Worm (Caenorhabditis elegans): ENCODE measurements around the gene ins-13.

The ins-13 gene

ce11 chrII:5589690-5590089 lies 45.0 kb upstream of the ins-13 start, which contains the start of gene C17G10.13:
C17G10.13 (minus strand) TSS chrII:5589790.
- no peak for TF ChIP-seq zip-5 (tag; optimal IDR thresholded peaks at IDR 0.05)
- no peak for TF ChIP-seq ceh-9 (tag; optimal IDR thresholded peaks at IDR 0.05)
- TF ChIP-seq pha-2 (tag; optimal IDR thresholded peaks at IDR 0.05) = no peak
- TF ChIP-seq ahr-1 (tag; optimal IDR thresholded peaks at IDR 0.05) = no peak
- no peak for TF ChIP-seq npax-4 (tag; optimal IDR thresholded peaks at IDR 0.05)
- TF ChIP-seq che-1 (tag; optimal IDR thresholded peaks at IDR 0.05) = no peak
- TF ChIP-seq madf-2 (tag; optimal IDR thresholded peaks at IDR 0.05) = no peak
- TF ChIP-seq tbx-2 (tag; optimal IDR thresholded peaks at IDR 0.05) = no peak
- no peak for TF ChIP-seq mec-3 (tag; optimal IDR thresholded peaks at IDR 0.05; ENCODE audit: borderline replicate concordance)
- no peak for TF ChIP-seq gmeb-2 (tag; optimal IDR thresholded peaks at IDR 0.05)

ce11 chrII:5587794-5588193 lies 43.1 kb upstream of the ins-13 start:
- TF ChIP-seq unc-55 (GFP tag; optimal IDR thresholded peaks at IDR 0.05) = no peak
- TF ChIP-seq sox-2 (GFP tag; IDR thresholded peaks at IDR 0.05) = no peak

- peak; percentile 98 for TF ChIP-seq elt-2 (tag; optimal IDR thresholded peaks at IDR 0.05)
- no peak for TF ChIP-seq lim-6 (tag; optimal IDR thresholded peaks at IDR 0.05)
These were observed 41.1 kb upstream of the ins-13 start, which contains the start of gene lys-8 for ce11 chrII:5585788-5586187. lys-8 (plus strand) TSS chrII:5586178.

- no peak for TF ChIP-seq ceh-18 (tag; optimal IDR thresholded peaks at IDR 0.05)
- no peak for TF ChIP-seq elt-2 (tag; optimal IDR thresholded peaks at IDR 0.05)
- no peak for TF ChIP-seq pqm-1 (tag; optimal IDR thresholded peaks at IDR 0.05)
- TF ChIP-seq sdc-2 (tag; optimal IDR thresholded peaks at IDR 0.05) = no peak
- no peak for TF ChIP-seq unc-3 (GFP tag; conservative IDR thresholded peaks at IDR 0.05)
- no peak for TF ChIP-seq unc-3 (tag; optimal IDR thresholded peaks at IDR 0.05)
- TF ChIP-seq ceh-31 (tag; optimal IDR thresholded peaks at IDR 0.05) = no peak
- no peak for TF ChIP-seq npax-4 (tag; optimal IDR thresholded peaks at IDR 0.05)
- no peak for TF ChIP-seq gmeb-2 (tag; optimal IDR thresholded peaks at IDR 0.05)
These were observed 37.6 kb upstream of the ins-13 start, which contains the start of gene T25E4.2 for ce11 chrII:5582309-5582708. T25E4.2 (minus strand) TSS chrII:5582409.

- no peak for TF ChIP-seq ets-4 (tag; optimal IDR thresholded peaks at IDR 0.05)
- no peak for TF ChIP-seq syd-9 (tag; optimal IDR thresholded peaks at IDR 0.05)
- TF ChIP-seq pag-3 (tag; optimal IDR thresholded peaks at IDR 0.05; ENCODE audit: borderline replicate concordance) = no peak
- TF ChIP-seq che-1 (tag; optimal IDR thresholded peaks at IDR 0.05) = no peak
- TF ChIP-seq rnt-1 (tag; optimal IDR thresholded peaks at IDR 0.05) = no peak
- no peak for TF ChIP-seq F13H6.1 (tag; optimal IDR thresholded peaks at IDR 0.05)
- no peak for TF ChIP-seq zip-5 (tag; optimal IDR thresholded peaks at IDR 0.05)
- no peak for TF ChIP-seq pqm-1 (tag; optimal IDR thresholded peaks at IDR 0.05)
- no peak for TF ChIP-seq C38D4.7 (GFP tag; optimal IDR thresholded peaks at IDR 0.05)
- TF ChIP-seq unc-55 (GFP tag; optimal IDR thresholded peaks at IDR 0.05) = no peak
- no peak for TF ChIP-seq lim-6 (tag; optimal IDR thresholded peaks at IDR 0.05)
- TF ChIP-seq ceh-45 (GFP tag; IDR thresholded peaks at IDR 0.05) = no peak
- TF ChIP-seq ceh-18 (tag; optimal IDR thresholded peaks at IDR 0.05) = no peak
- no peak for TF ChIP-seq K02D7.2 (tag; optimal IDR thresholded peaks at IDR 0.05)
- TF ChIP-seq ceh-6 (GFP tag; optimal IDR thresholded peaks at IDR 0.05) = no peak
These were observed 34.6 kb upstream of the ins-13 start for ce11 chrII:5579236-5579635.

ce11 chrII:5578714-5579113 lies 34.0 kb upstream of the ins-13 start:
- TF ChIP-seq ceh-9 (tag; optimal IDR thresholded peaks at IDR 0.05) (no peak), pha-4 (tag; optimal IDR thresholded peaks at IDR 0.05) (no peak)

- no peak for TF ChIP-seq fkh-10 (GFP tag; optimal IDR thresholded peaks at IDR 0.05)
- no peak for TF ChIP-seq ceh-22 (tag; optimal IDR thresholded peaks at IDR 0.05)
- TF ChIP-seq ceh-48 (tag; optimal IDR thresholded peaks at IDR 0.05) = no peak
- no peak for TF ChIP-seq ceh-30 (tag; optimal IDR thresholded peaks at IDR 0.05)
- no peak for TF ChIP-seq ceh-34 (tag; optimal IDR thresholded peaks at IDR 0.05)
- TF ChIP-seq nhr-11 (tag; optimal IDR thresholded peaks at IDR 0.05) = no peak
These were observed 33.4 kb upstream of the ins-13 start, which contains the start of gene T25E4.1 for ce11 chrII:5578035-5578434. T25E4.1 (plus strand) TSS chrII:5578335.
